Worm (Caenorhabditis elegans) whole organism, L4 larva: Measurements from ENCODE around the gene srh-16.

Experiments used
- D1046.2 ChIP-seq: fragments of 200-800 bp; sonication (Bioruptor generic); IDR thresholded peaks from 2 replicates; pipeline ENCODE4 v1.3.6; 2022; ENCODE audit warnings: missing genetic modification characterization, missing compliant biosample characterization
- ceh-82 ChIP-seq: sonication (generic microtip); optimal IDR thresholded peaks from 2 replicates; lab custom pipeline; 2017; ENCODE audit warnings: missing biosample characterization, missing genetic modification characterization
- ces-1 ChIP-seq: fragments of 150-350 bp; sonication (generic microtip); optimal IDR thresholded peaks from 4 replicates; lab custom pipeline; 2014; ENCODE audit warnings: missing biosample characterization, missing genetic modification reagents, missing genetic modification characterization
- ctbp-1 ChIP-seq: fragments of 200-800 bp; sonication (Bioruptor generic); IDR thresholded peaks from 2 replicates; pipeline ENCODE4 v1.3.6; 2022; ENCODE audit warnings: missing genetic modification reagents, missing genetic modification characterization, missing compliant biosample characterization
- fkh-10 ChIP-seq: fragments of 150-350 bp; optimal IDR thresholded peaks from 2 replicates; lab custom pipeline; 2014; ENCODE audit warnings: missing biosample characterization, missing genetic modification reagents, missing genetic modification characterization
- hlh-11 ChIP-seq: fragments of 200-800 bp; sonication (Bioruptor generic); optimal IDR thresholded peaks from 2 replicates; lab custom pipeline; 2018; ENCODE audit warnings: mild to moderate bottlenecking, missing genetic modification characterization, missing compliant biosample characterization
- jun-1 ChIP-seq: fragments of 150-350 bp; optimal IDR thresholded peaks from 2 replicates; lab custom pipeline; 2014; ENCODE audit warnings: missing biosample characterization, missing genetic modification reagents, missing genetic modification characterization
- lir-3 ChIP-seq: sonication (generic microtip); optimal IDR thresholded peaks from 2 replicates; lab custom pipeline; 2016; ENCODE audit warnings: mild to moderate bottlenecking, missing genetic modification characterization, missing compliant biosample characterization
- mep-1 ChIP-seq: fragments of 150-350 bp; sonication (generic microtip); optimal IDR thresholded peaks from 3 replicates; lab custom pipeline; 2014; ENCODE audit warnings: missing biosample characterization, missing genetic modification characterization
- nhr-28 ChIP-seq: fragments of 150-350 bp; optimal IDR thresholded peaks from 2 replicates; lab custom pipeline; 2014; ENCODE audit warnings: missing biosample characterization, missing genetic modification characterization
- nhr-77 ChIP-seq: fragments of 150-350 bp; optimal IDR thresholded peaks from 2 replicates; lab custom pipeline; 2014; ENCODE audit warnings: missing biosample characterization, missing genetic modification characterization
- pqm-1 ChIP-seq: sonication (generic microtip); optimal IDR thresholded peaks from 2 replicates; lab custom pipeline; 2017; ENCODE audit warnings: missing biosample characterization, missing genetic modification characterization
- unc-62 ChIP-seq, 3 experiments: fragments of 150-350 bp in 1 of 3; sonication (generic microtip); optimal IDR thresholded peaks in 2 of 3; peaks in 1 of 3; 1 replicate in 1 of 3; 2 replicates in 2 of 3; lab custom pipeline; 2014 to 2017; ENCODE audit warnings: missing biosample characterization in 3 of 3, missing genetic modification characterization in 3 of 3, missing genetic modification reagents in 3 of 3, missing genotype in 1 of 3
- vab-7 ChIP-seq: fragments of 200-800 bp; sonication (Bioruptor generic); IDR thresholded peaks from 2 replicates; pipeline ENCODE4 v1.3.6; 2022; ENCODE audit warnings: missing genetic modification reagents, missing genetic modification characterization, missing compliant biosample characterization

ce11 chrV:12331820-12332219 lies 40.2 kb downstream of the srh-16 start:
- no peak for TF ChIP-seq lir-3 (tag; lab: Kevin White, UChicago)
- TF ChIP-seq fkh-10 (GFP tag; lab: Kevin White, UChicago), result no peak
- 0 out of 2 replicates have a peak, but pooled peaks have one; percentile 5 for TF ChIP-seq D1046.2 (GFP tag; lab: Robert Waterston, UW)
- no peak for TF ChIP-seq unc-62 (GFP tag; optimal IDR thresholded peaks at IDR 0.05 in 1 of 2; lab: Kevin White, UChicago)
- TF ChIP-seq unc-62 (tag; optimal IDR thresholded peaks at IDR 0.05; lab: Kevin White, UChicago), result no peak
- no peak for TF ChIP-seq mep-1
- no peak for TF ChIP-seq jun-1
- no peak for TF ChIP-seq ceh-82 (tag; lab: Kevin White, UChicago)
- TF ChIP-seq nhr-77 (tag; lab: Kevin White, UChicago), result no peak
- peak; percentile 68; the same call in 1 of the 2 replicates for TF ChIP-seq ctbp-1 (GFP tag; lab: Robert Waterston, UW)
- TF ChIP-seq nhr-28 (tag; lab: Kevin White, UChicago), result no peak
- TF ChIP-seq pqm-1, result no peak
- no peak for TF ChIP-seq hlh-11 (tag; lab: Kevin White, UChicago)
- TF ChIP-seq vab-7 (GFP tag; lab: Robert Waterston, UW), result no peak; the same call in 1 of the 2 replicates
- TF ChIP-seq ces-1, result no peak
